Worm (Caenorhabditis elegans): ENCODE measurements around the gene Y71H2B.4.

DNA sequence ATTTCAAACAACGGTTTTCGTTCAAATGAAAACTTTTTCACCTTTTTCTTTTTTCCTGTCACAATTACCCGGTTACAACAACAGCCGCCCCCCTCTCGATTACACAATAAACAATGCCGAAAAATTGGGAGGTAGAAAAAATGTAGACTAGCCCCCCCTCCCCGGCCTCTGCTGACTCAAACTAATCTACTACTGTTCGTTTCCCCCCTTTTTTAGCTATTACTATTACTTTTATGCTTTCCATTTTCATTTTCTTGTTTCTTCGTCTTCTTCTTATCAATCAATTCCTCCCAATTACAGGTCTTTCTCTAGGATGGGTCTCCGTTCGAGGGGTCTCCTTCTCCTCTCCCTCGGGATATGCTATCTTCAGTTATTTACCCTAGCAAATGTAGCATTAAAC lies 39.0 kb downstream of the Y71H2B.4 start, which contains the start of gene let-805:
- no peak for TF ChIP-seq daf-12 (tag; optimal IDR thresholded peaks at IDR 0.05)
- no peak for TF ChIP-seq elt-3 (tag; optimal IDR thresholded peaks at IDR 0.05)
- TF ChIP-seq R02D3.7 (tag; optimal IDR thresholded peaks at IDR 0.05): no peak
